Worm (Caenorhabditis elegans): Measurements from ENCODE around the gene ser-6.
A peak's percentile ranks its signal among the peaks of the same experiment; 100 is the strongest.

Gene ser-6

DNA sequence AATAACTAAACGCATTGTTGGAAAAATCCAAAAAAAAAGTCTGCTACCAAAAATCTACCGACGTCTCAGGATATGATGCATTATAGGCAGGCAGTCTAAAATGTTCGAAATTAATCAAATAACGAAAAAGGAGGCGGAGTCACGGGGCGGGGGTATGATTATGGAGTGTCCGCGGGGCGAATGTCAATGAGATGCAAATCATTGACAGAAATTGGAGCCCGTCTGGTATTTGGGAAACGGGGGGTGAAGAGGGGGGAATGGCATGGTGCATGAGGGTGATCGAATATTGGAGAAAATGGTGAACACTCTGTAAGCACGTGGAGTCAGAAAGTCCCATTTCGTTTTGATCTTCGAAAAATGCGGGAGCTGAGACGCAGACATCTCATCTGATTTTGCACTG is 18.5 kb downstream of the ser-6 start, which contains the start of gene lad-2:
Gene lad-2, minus strand, starts transcription at position 101 of the 400 bp plus-strand sequence.
- no peak for TF ChIP-seq aly-2 (tag; optimal IDR thresholded peaks at IDR 0.05)
- TF ChIP-seq egl-27 (tag; optimal IDR thresholded peaks at IDR 0.05): no peak
- no peak for TF ChIP-seq lsy-2 (tag; optimal IDR thresholded peaks at IDR 0.05)
- no peak for TF ChIP-seq nhr-6 (tag; optimal IDR thresholded peaks at IDR 0.05)
- no peak for TF ChIP-seq lin-11 (tag; optimal IDR thresholded peaks at IDR 0.05)
- TF ChIP-seq nhr-23 (tag; optimal IDR thresholded peaks at IDR 0.05): no peak
- no peak for TF ChIP-seq nhr-10 (tag; optimal IDR thresholded peaks at IDR 0.05)
- no peak for TF ChIP-seq ztf-1 (GFP tag; conservative IDR thresholded peaks at IDR 0.05)

DNA sequence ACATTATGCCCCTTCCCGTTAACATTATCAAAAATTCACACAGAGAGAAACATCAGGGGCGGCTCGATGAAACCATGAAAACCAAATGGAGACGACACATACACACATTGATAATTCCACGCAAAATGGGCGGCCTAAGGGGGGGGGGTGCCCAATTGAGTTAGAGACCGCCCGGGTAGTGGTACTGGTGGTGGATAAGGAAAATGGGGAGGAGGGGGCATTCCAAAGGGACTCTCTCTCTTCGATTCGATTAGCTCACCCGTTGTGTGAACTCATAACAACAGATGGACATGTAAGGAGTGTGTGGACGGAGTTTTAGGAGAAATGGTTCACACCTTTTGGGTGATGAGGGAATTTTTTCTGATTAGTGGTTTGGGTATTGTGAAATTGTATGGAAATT is 22.5 kb downstream of the ser-6 start:
- TF ChIP-seq ceh-82 (tag; optimal IDR thresholded peaks at IDR 0.05): no peak
- no peak for TF ChIP-seq ceh-16 (tag; optimal IDR thresholded peaks at IDR 0.05)
- no peak for TF ChIP-seq F13H6.1 (tag; optimal IDR thresholded peaks at IDR 0.05)
- TF ChIP-seq elt-1 (tag; optimal IDR thresholded peaks at IDR 0.05): no peak
- no peak for TF ChIP-seq Y55F3AM.14 (GFP tag; optimal IDR thresholded peaks at IDR 0.05)
- TF ChIP-seq zag-1 (tag; optimal IDR thresholded peaks at IDR 0.05): no peak

DNA sequence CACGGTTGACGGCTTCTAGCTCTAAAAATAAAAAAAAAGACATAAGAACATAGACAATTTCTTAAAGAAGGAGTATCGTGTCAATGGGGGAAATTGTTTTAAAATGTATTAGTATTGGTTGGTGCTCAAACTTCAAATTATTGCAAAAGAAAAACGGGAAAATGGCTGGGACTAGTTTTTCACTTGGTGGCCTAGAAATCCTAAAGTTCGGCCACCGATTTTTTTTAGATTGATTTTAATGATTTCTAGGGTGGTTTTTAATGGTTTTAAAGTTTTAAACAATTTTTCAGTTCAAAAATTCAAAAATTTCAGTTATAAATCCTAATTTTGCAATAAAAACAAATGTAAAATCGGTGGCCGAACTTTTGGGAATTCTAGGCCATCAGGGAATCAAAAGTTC is 26.8 kb downstream of the ser-6 start:
- TF ChIP-seq blmp-1 (tag; optimal IDR thresholded peaks at IDR 0.05; ENCODE audit: insufficient read depth) (no peak), lin-11 (tag; optimal IDR thresholded peaks at IDR 0.05) (no peak), fos-1 (tag; optimal IDR thresholded peaks at IDR 0.05) (no peak), ztf-4 (tag; optimal IDR thresholded peaks at IDR 0.05) (no peak), lin-13 (GFP tag; optimal IDR thresholded peaks at IDR 0.05) (no peak)

DNA sequence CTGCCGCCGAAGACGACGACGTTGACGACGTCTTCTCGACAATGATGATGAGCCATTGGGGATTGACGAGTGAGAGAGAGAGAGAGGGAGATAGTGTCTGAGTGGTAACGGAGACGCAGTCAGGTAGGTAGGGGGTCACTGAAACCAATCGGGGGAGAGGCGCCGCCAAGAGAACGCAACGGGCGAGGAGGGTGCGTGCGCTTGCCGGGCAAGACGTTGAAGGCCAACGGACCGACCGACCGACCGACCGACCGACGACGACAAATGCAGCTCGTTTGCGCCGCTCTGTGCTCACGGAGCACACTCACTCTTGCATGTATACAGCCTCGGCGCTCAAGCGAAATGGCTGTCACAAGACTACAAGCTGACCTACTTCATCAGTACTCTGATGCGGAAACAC is 30.6 kb downstream of the ser-6 start:
- TF ChIP-seq mab-5 (tag; optimal IDR thresholded peaks at IDR 0.05) (no peak), unc-55 (GFP tag; optimal IDR thresholded peaks at IDR 0.05) (peak; percentile 40), peb-1 (tag; optimal IDR thresholded peaks at IDR 0.05) (no peak), F13H6.1 (tag; optimal IDR thresholded peaks at IDR 0.05) (peak; percentile 18), nhr-10 (tag; optimal IDR thresholded peaks at IDR 0.05) (no peak), unc-62 (GFP tag; optimal IDR thresholded peaks at IDR 0.05) (no peak), lsy-2 (tag; optimal IDR thresholded peaks at IDR 0.05) (peak in 1 of 2 experiments; percentile 28), skn-1 (tag; optimal IDR thresholded peaks at IDR 0.05) (no peak), aly-2 (tag; optimal IDR thresholded peaks at IDR 0.05) (no peak), nhr-129 (tag; optimal IDR thresholded peaks at IDR 0.05) (peak; percentile 49)

DNA sequence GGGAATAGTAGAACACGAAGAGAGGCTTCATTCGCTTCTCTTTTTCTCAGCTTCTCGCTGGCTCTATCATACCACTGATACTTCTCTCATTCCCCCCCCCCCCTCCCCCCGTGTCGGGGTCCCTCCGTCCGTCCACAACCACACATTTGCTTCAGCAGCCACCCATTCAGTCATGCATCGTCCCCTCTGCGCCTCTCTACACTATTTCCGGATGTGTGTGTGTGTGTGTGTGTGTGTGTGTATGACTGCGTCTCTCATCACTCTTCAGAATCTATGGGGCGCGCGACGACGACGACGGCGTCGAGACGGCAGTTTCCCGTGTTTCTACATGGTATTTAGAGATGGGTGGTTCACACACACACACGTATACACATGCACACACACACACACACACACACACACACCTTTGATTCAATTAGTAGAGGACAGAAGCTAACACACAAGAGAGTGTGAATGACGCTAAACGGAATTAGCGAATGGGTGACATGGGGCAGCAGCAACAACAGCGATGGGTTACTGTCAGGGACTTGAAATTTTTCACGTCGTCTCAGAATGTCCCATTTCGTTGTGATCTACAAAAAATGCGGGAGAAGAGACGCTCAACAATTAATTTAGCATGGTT is 33.5 kb downstream of the ser-6 start:
- TF ChIP-seq ztf-11 (tag; optimal IDR thresholded peaks at IDR 0.05): no peak
- TF ChIP-seq mab-5 (tag; optimal IDR thresholded peaks at IDR 0.05): peak; percentile 52
- TF ChIP-seq nhr-25 (tag; optimal IDR thresholded peaks at IDR 0.05): peak; percentile 40
- TF ChIP-seq nhr-11 (tag; optimal IDR thresholded peaks at IDR 0.05): no peak
- TF ChIP-seq lsy-2 (tag; optimal IDR thresholded peaks at IDR 0.05): peak in 1 of 2 experiments; percentile 46
- no peak for TF ChIP-seq nhr-21 (tag; optimal IDR thresholded peaks at IDR 0.05)
- TF ChIP-seq sem-4 (tag; optimal IDR thresholded peaks at IDR 0.05): peak; percentile 64
- TF ChIP-seq mdl-1 (tag; optimal IDR thresholded peaks at IDR 0.05): peak in 1 of 2 experiments; percentile 59
- TF ChIP-seq blmp-1 (tag; optimal IDR thresholded peaks at IDR 0.05; ENCODE audit: insufficient read depth): no peak
- peak; percentile 60 for TF ChIP-seq sma-9 (GFP tag; optimal IDR thresholded peaks at IDR 0.05)
- TF ChIP-seq sma-9 (tag; optimal IDR thresholded peaks at IDR 0.05): no peak
- no peak for TF ChIP-seq ceh-16 (tag; optimal IDR thresholded peaks at IDR 0.05)
- no peak for TF ChIP-seq ama-1 (optimal IDR thresholded peaks at IDR 0.05)
- TF ChIP-seq crh-2 (tag; optimal IDR thresholded peaks at IDR 0.05): peak; percentile 59
- no peak for TF ChIP-seq elt-1 (tag; optimal IDR thresholded peaks at IDR 0.05)
- peak; percentile 67 for TF ChIP-seq nhr-129 (tag; optimal IDR thresholded peaks at IDR 0.05)
- TF ChIP-seq lin-13 (GFP tag; optimal IDR thresholded peaks at IDR 0.05): peak; percentile 19
- no peak for TF ChIP-seq ZK546.5 (tag; optimal IDR thresholded peaks at IDR 0.05)
- TF ChIP-seq fos-1 (tag; optimal IDR thresholded peaks at IDR 0.05): no peak
- no peak for TF ChIP-seq R02D3.7 (tag; optimal IDR thresholded peaks at IDR 0.05)
- TF ChIP-seq dmd-4 (tag; optimal IDR thresholded peaks at IDR 0.05): no peak
- no peak for TF ChIP-seq alr-1 (tag; optimal IDR thresholded peaks at IDR 0.05)
- peak; percentile 82 for TF ChIP-seq unc-55 (GFP tag; optimal IDR thresholded peaks at IDR 0.05)
- no peak for TF ChIP-seq nhr-23 (tag; optimal IDR thresholded peaks at IDR 0.05)
- TF ChIP-seq ceh-82 (tag; optimal IDR thresholded peaks at IDR 0.05): no peak
- no peak for TF ChIP-seq snpc-4 (tag; optimal IDR thresholded peaks at IDR 0.05)
- TF ChIP-seq nhr-10 (tag; optimal IDR thresholded peaks at IDR 0.05): no peak
- peak; percentile 50 for TF ChIP-seq lin-11 (tag; optimal IDR thresholded peaks at IDR 0.05)
- no peak for TF ChIP-seq F13H6.1 (tag; optimal IDR thresholded peaks at IDR 0.05)
- TF ChIP-seq skn-1 (tag; optimal IDR thresholded peaks at IDR 0.05): no peak
- TF ChIP-seq nhr-77 (tag; optimal IDR thresholded peaks at IDR 0.05): no peak
- TF ChIP-seq elt-3 (tag; optimal IDR thresholded peaks at IDR 0.05): no peak
- TF ChIP-seq mbf-1 (tag; optimal IDR thresholded peaks at IDR 0.05): no peak
- TF ChIP-seq aly-2 (tag; optimal IDR thresholded peaks at IDR 0.05): no peak
- TF ChIP-seq nhr-6 (tag; optimal IDR thresholded peaks at IDR 0.05): no peak
- no peak for TF ChIP-seq nhr-12 (tag; optimal IDR thresholded peaks at IDR 0.05)
- peak; percentile 14 for TF ChIP-seq zag-1 (tag; optimal IDR thresholded peaks at IDR 0.05)
